Worm (Caenorhabditis elegans): ENCODE measurements around the gene F13H10.8.
"Not testable (repeated sequence)": the region's sequence is repeated elsewhere in the genome, so short reads cannot be mapped to it uniquely, and the experiment has no call there.

The F13H10.8 gene

ce11 chrIV:10985568-10986035, 34.7 kb upstream of the F13H10.8 start, which contains the start of gene cyb-2.1:
Gene cyb-2.1, plus strand, starts transcription at chrIV:10985985.
- no peak for TF ChIP-seq aly-2 (tag; optimal IDR thresholded peaks at IDR 0.05)
- TF ChIP-seq alr-1 (tag; optimal IDR thresholded peaks at IDR 0.05; ENCODE audit: borderline replicate concordance) = no peak
- TF ChIP-seq ceh-88 (GFP tag; IDR thresholded peaks at IDR 0.05) = no peak
- no peak for TF ChIP-seq isw-1 (GFP tag; IDR thresholded peaks at IDR 0.05)

ce11 chrIV:10987342-10987945, 32.9 kb upstream of the F13H10.8 start, which contains the start of gene Y43E12A.3:
Gene Y43E12A.3, plus strand, starts transcription at chrIV:10987895.
- not testable (repeated sequence) for TF ChIP-seq lsy-2 (tag; optimal IDR thresholded peaks at IDR 0.05); hlh-4 (tag; optimal IDR thresholded peaks at IDR 0.05); ceh-8 (GFP tag; optimal IDR thresholded peaks at IDR 0.05)

- no peak for TF ChIP-seq ets-5 (GFP tag; IDR thresholded peaks at IDR 0.05)
- TF ChIP-seq nhr-47 (tag; optimal IDR thresholded peaks at IDR 0.05) = no peak
- no peak for TF ChIP-seq nhr-85 (tag)
- TF ChIP-seq egl-13 (tag; optimal IDR thresholded peaks at IDR 0.05) = no peak
- TF ChIP-seq elt-2 (tag; optimal IDR thresholded peaks at IDR 0.05) = no peak
- no peak for TF ChIP-seq lin-14 (GFP tag; optimal IDR thresholded peaks at IDR 0.05)
- TF ChIP-seq sup-37 (GFP tag; optimal IDR thresholded peaks at IDR 0.05) = no peak
- TF ChIP-seq elt-3 (tag; optimal IDR thresholded peaks at IDR 0.05) = no peak
- no peak for TF ChIP-seq ceh-63 (GFP tag; optimal IDR thresholded peaks at IDR 0.05)
- no peak for TF ChIP-seq fos-1 (tag; optimal IDR thresholded peaks at IDR 0.05)
- TF ChIP-seq ztf-11 (tag; optimal IDR thresholded peaks at IDR 0.05) = no peak
- TF ChIP-seq hlh-17 (GFP tag; optimal IDR thresholded peaks at IDR 0.05; ENCODE audit: borderline replicate concordance) = no peak
- TF ChIP-seq dsc-1 (tag; optimal IDR thresholded peaks at IDR 0.05) = no peak
- no peak for TF ChIP-seq C04F5.9 (tag; optimal IDR thresholded peaks at IDR 0.05)
- TF ChIP-seq jun-1 (tag; optimal IDR thresholded peaks at IDR 0.05) = no peak
Observed at ce11 chrIV:10990699-10991098, 29.6 kb upstream of the F13H10.8 start, which contains the start of gene F13H10.5. Gene F13H10.5, plus strand, starts transcription at chrIV:10990999.

ce11 chrIV:11001614-11002013, 18.7 kb upstream of the F13H10.8 start, which contains the start of gene F13H10.9:
Gene F13H10.9, plus strand, starts transcription at chrIV:11001914.
- no peak for TF ChIP-seq isw-1 (GFP tag; IDR thresholded peaks at IDR 0.05)

- no peak for TF ChIP-seq mef-2 (tag; optimal IDR thresholded peaks at IDR 0.05)
- TF ChIP-seq elt-3 (tag; optimal IDR thresholded peaks at IDR 0.05) = no peak
- no peak for TF ChIP-seq zag-1 (tag; optimal IDR thresholded peaks at IDR 0.05)
- no peak for TF ChIP-seq unc-30 (tag; optimal IDR thresholded peaks at IDR 0.05)
- TF ChIP-seq efl-1 (optimal IDR thresholded peaks at IDR 0.05) = no peak
- TF ChIP-seq efl-1 (GFP tag; optimal IDR thresholded peaks at IDR 0.05 in 1 of 2) = peak in 1 of 2 experiments; percentile 89
- TF ChIP-seq xbp-1 (tag; optimal IDR thresholded peaks at IDR 0.05) = no peak
- no peak for TF ChIP-seq mep-1 (tag; optimal IDR thresholded peaks at IDR 0.05)
Observed at ce11 chrIV:11004273-11004672, 16.0 kb upstream of the F13H10.8 start, which contains the start of gene F13H10.1. Gene F13H10.1, plus strand, starts transcription at chrIV:11004573.

ce11 chrIV:11006383-11006782, 13.9 kb upstream of the F13H10.8 start:
- peak; percentile 63 for TF ChIP-seq skn-1 (tag; optimal IDR thresholded peaks at IDR 0.05)
- no peak for TF ChIP-seq nhr-76 (tag; optimal IDR thresholded peaks at IDR 0.05)
- no peak for TF ChIP-seq vab-15 (tag; optimal IDR thresholded peaks at IDR 0.05)
- no peak for TF ChIP-seq egl-27 (tag; optimal IDR thresholded peaks at IDR 0.05)
- peak in 1 of 2 experiments; percentile 9 for TF ChIP-seq lsy-2 (tag; optimal IDR thresholded peaks at IDR 0.05)
- TF ChIP-seq nhr-237 (tag; optimal IDR thresholded peaks at IDR 0.05) = no peak
- TF ChIP-seq hlh-17 (GFP tag; optimal IDR thresholded peaks at IDR 0.05; ENCODE audit: borderline replicate concordance) = no peak
- TF ChIP-seq pax-3 (tag; optimal IDR thresholded peaks at IDR 0.05) = no peak
- no peak for TF ChIP-seq lin-13 (GFP tag; optimal IDR thresholded peaks at IDR 0.05)
- no peak for TF ChIP-seq hpl-2 (GFP tag; optimal IDR thresholded peaks at IDR 0.05)
- TF ChIP-seq swsn-7 (tag; optimal IDR thresholded peaks at IDR 0.05) = no peak
- no peak for TF ChIP-seq sox-4 (tag; optimal IDR thresholded peaks at IDR 0.05)
- no peak for TF ChIP-seq sptf-1 (tag; optimal IDR thresholded peaks at IDR 0.05)
- TF ChIP-seq xbp-1 (tag; optimal IDR thresholded peaks at IDR 0.05) = no peak
- no peak for TF ChIP-seq mef-2 (tag; optimal IDR thresholded peaks at IDR 0.05)
- no peak for TF ChIP-seq zag-1 (tag; optimal IDR thresholded peaks at IDR 0.05)
- no peak for TF ChIP-seq lin-39 (tag; optimal IDR thresholded peaks at IDR 0.05)
- no peak for TF ChIP-seq unc-86 (tag; optimal IDR thresholded peaks at IDR 0.05)
- TF ChIP-seq egl-13 (tag; optimal IDR thresholded peaks at IDR 0.05) = no peak
- TF ChIP-seq ets-5 (GFP tag; IDR thresholded peaks at IDR 0.05) = no peak
- no peak for TF ChIP-seq ceh-8 (GFP tag; optimal IDR thresholded peaks at IDR 0.05)
- TF ChIP-seq ceh-88 (GFP tag; IDR thresholded peaks at IDR 0.05) = no peak
